Fruit fly (Drosophila melanogaster) whole organism, pupa: ENCODE data around the gene sob.
A peak's percentile ranks its signal among the peaks of the same experiment; 100 is the strongest.

Source experiments
- CG10348 ChIP-seq: fragments of 200-800 bp; sonication (Bioruptor generic); IDR thresholded peaks from 2 replicates; pipeline ENCODE4 v1.3.6; 2022; ENCODE audit warnings: missing biosample characterization, missing genetic modification characterization
- CG12605 ChIP-seq: fragments of 200-800 bp; sonication (Bioruptor generic); IDR thresholded peaks from 2 replicates; pipeline ENCODE4 v1.3.6; 2022; ENCODE audit warnings: missing biosample characterization, missing genetic modification characterization
- CG13204 ChIP-seq: fragments of 200-800 bp; sonication (Bioruptor generic); optimal IDR thresholded peaks from 2 replicates; lab custom pipeline; 2018; ENCODE audit warnings: missing biosample characterization, mild to moderate bottlenecking, missing genetic modification characterization, moderate library complexity
- CG14655 ChIP-seq: fragments of 200-800 bp; sonication (Bioruptor generic); optimal IDR thresholded peaks from 3 replicates; lab custom pipeline; 2017; ENCODE audit warnings: mild to moderate bottlenecking, missing biosample characterization, missing genetic modification reagents, missing genetic modification characterization
- CG15710 ChIP-seq: fragments of 200-800 bp; sonication (Bioruptor generic); optimal IDR thresholded peaks from 2 replicates; lab custom pipeline; 2018; ENCODE audit warnings: missing biosample characterization, mild to moderate bottlenecking, missing genetic modification characterization, moderate library complexity
- CG17806 ChIP-seq: fragments of 200-800 bp; sonication (Bioruptor generic); optimal IDR thresholded peaks from 2 replicates; lab custom pipeline; 2018; ENCODE audit warnings: missing biosample characterization, mild to moderate bottlenecking, missing genetic modification characterization, moderate library complexity
- CG32121 ChIP-seq: fragments of 200-800 bp; sonication (Bioruptor generic); IDR thresholded peaks from 2 replicates; pipeline ENCODE4 v1.3.6; 2022; ENCODE audit warnings: missing biosample characterization, missing genetic modification characterization
- CG34367 ChIP-seq: fragments of 200-800 bp; sonication (Bioruptor generic); optimal IDR thresholded peaks from 2 replicates; lab custom pipeline; 2018; ENCODE audit warnings: missing biosample characterization, mild to moderate bottlenecking, missing genetic modification characterization
- CG4496 ChIP-seq: fragments of 200-800 bp; sonication (Bioruptor generic); IDR thresholded peaks from 3 replicates; pipeline ENCODE4 v1.3.6; 2022; ENCODE audit warnings: missing biosample characterization, missing genetic modification characterization
- CG8159 ChIP-seq: fragments of 200-800 bp; sonication (Bioruptor generic); optimal IDR thresholded peaks from 3 replicates; lab custom pipeline; 2018; ENCODE audit warnings: missing biosample characterization, mild to moderate bottlenecking, missing genetic modification characterization, moderate library complexity
- CG8301 ChIP-seq: fragments of 200-800 bp; sonication (Bioruptor generic); optimal IDR thresholded peaks from 2 replicates; lab custom pipeline; 2018; ENCODE audit warnings: missing biosample characterization, mild to moderate bottlenecking, missing genetic modification characterization
- CG9948 ChIP-seq: fragments of 200-800 bp; sonication (Bioruptor generic); optimal IDR thresholded peaks from 2 replicates; lab custom pipeline; 2018; ENCODE audit warnings: missing biosample characterization, mild to moderate bottlenecking, missing genetic modification characterization, moderate library complexity
- D1 ChIP-seq: fragments of 200-800 bp; sonication (Bioruptor generic); optimal IDR thresholded peaks from 2 replicates; lab custom pipeline; 2018; ENCODE audit warnings: missing biosample characterization, mild to moderate bottlenecking, missing genetic modification characterization, moderate library complexity
- EcR ChIP-seq: fragments of 200-800 bp; sonication (Bioruptor generic); optimal IDR thresholded peaks from 3 replicates; lab custom pipeline; 2019; ENCODE audit warnings: missing biosample characterization, missing genetic modification characterization, mild to moderate bottlenecking, moderate library complexity, missing genetic modification reagents
- Ets98B ChIP-seq: fragments of 200-800 bp; sonication (Bioruptor generic); IDR thresholded peaks from 2 replicates; pipeline ENCODE4 v1.3.6; 2022; ENCODE audit warnings: missing biosample characterization, missing genetic modification characterization
- Pif1A ChIP-seq: fragments of 200-800 bp; sonication (Bioruptor generic); optimal IDR thresholded peaks from 3 replicates; lab custom pipeline; 2016; ENCODE audit warnings: missing biosample characterization, missing genetic modification characterization
- Pif1B ChIP-seq: fragments of 200-800 bp; sonication (Bioruptor generic); optimal IDR thresholded peaks from 3 replicates; lab custom pipeline; 2016; ENCODE audit warnings: missing biosample characterization, missing genetic modification characterization
- Snoo ChIP-seq: fragments of 200-800 bp; sonication (Bioruptor generic); optimal IDR thresholded peaks from 3 replicates; lab custom pipeline; 2017; ENCODE audit warnings: missing biosample characterization, mild to moderate bottlenecking, missing genetic modification characterization, inconsistent platforms
- fd96Ca ChIP-seq: fragments of 200-800 bp; sonication (Bioruptor generic); IDR thresholded peaks from 3 replicates; pipeline ENCODE4 v1.3.6; 2022; ENCODE audit warnings: missing biosample characterization, missing genetic modification characterization
- gl ChIP-seq: fragments of 200-800 bp; sonication (Bioruptor generic); optimal IDR thresholded peaks from 2 replicates; lab custom pipeline; 2018; ENCODE audit warnings: missing biosample characterization, mild to moderate bottlenecking, missing genetic modification characterization
- rn ChIP-seq: fragments of 200-800 bp; sonication (Bioruptor generic); IDR thresholded peaks from 2 replicates; pipeline ENCODE4 v1.3.6; 2022; ENCODE audit warnings: missing biosample characterization, missing genetic modification characterization

Gene sob

DNA sequence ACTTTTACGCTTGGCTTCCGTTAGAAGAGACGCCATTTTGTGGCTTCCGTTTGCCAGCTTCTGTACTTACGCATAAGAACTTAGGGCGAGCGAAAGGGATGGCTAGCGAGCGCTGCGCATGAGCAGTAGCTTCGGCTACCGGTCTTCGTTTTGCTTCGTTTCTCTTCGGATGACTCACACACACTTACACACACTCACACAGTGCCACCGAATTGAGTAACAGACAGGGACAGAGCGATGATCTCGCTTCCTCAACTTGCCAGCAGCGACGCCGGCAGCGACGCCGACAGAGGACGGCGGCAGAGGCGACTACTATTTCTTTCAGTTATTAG is 41.2 kb downstream of the sob start:
- TF ChIP-seq Ets98B (GFP tag; lab: Robert Waterston, UW) (no peak), CG8159 (tag; lab: Kevin White, UChicago) (no peak), CG8301 (tag; lab: Kevin White, UChicago) (no peak), gl (tag; lab: Kevin White, UChicago) (no peak), EcR (no peak), fd96Ca (GFP tag; lab: Robert Waterston, UW) (no peak), CG32121 (GFP tag; lab: Robert Waterston, UW) (no peak), Pif1B (no peak), CG9948 (no peak), Snoo (no peak), CG15710 (tag; lab: Kevin White, UChicago) (no peak), CG12605 (GFP tag; lab: Robert Waterston, UW) (no peak), D1 (tag; lab: Kevin White, UChicago) (no peak), rn (no peak), CG4496 (GFP tag; lab: Robert Waterston, UW) (no peak), CG17806 (no peak), CG14655 (GFP tag; lab: Kevin White, UChicago) (no peak), CG13204 (GFP tag; lab: Kevin White, UChicago) (no peak), CG34367 (tag; lab: Kevin White, UChicago) (no peak), Pif1A (GFP tag; lab: Kevin White, UChicago) (no peak)

DNA sequence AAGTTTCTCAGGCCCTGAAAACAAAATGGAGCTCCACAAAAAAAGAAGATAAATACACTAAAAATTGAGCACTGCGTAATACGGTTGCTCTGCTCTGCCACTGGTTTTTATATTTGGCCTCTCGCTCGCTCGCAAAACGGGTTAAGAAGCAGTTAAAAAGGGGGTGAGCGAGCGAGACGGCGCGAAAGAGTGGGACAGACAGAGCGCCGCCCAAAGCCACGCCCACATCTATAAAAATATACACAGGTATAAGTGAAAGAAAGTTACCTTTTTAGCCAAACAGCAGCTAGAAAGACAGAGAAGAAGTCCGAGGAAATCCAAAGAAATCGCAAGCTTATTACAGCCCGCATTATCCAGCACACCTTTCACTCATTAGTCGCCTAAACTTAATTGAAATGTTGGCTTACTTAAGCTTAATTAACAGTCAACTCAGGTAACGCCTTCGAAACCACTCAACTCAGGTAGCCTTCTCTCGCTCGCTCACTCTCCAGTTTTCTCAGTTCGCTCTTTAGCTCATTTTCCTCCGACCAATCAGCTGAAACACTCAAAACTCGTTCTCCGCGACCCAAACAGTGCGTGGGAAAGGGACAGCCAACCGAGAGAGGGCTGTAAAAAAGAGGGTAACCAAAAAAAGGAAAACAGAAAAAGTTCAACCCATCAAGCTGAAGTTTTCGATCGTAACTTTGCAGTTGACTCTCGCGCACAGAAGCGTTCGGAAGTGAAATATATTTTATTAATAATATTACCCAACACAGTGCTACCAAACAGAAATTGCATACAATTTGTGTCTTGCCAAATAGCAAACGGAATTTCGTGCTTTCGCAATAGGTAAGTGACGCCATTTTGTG is 41.8 kb downstream of the sob start, which contains the start of gene drm:
Gene drm (plus strand): TSS at position 684 of the 848 bp plus-strand sequence.
- TF ChIP-seq Pif1B, result no peak
- TF ChIP-seq CG17806, result no peak
- TF ChIP-seq EcR, result no peak
- 0 out of 2 replicates have a peak, but pooled peaks have one; percentile 29 for TF ChIP-seq rn
- TF ChIP-seq CG32121 (GFP tag; lab: Robert Waterston, UW), result no peak
- peak; percentile 9 for TF ChIP-seq CG8159 (tag; lab: Kevin White, UChicago)
- TF ChIP-seq fd96Ca (GFP tag; lab: Robert Waterston, UW), result no peak
- TF ChIP-seq CG14655 (GFP tag; lab: Kevin White, UChicago), result no peak

DNA sequence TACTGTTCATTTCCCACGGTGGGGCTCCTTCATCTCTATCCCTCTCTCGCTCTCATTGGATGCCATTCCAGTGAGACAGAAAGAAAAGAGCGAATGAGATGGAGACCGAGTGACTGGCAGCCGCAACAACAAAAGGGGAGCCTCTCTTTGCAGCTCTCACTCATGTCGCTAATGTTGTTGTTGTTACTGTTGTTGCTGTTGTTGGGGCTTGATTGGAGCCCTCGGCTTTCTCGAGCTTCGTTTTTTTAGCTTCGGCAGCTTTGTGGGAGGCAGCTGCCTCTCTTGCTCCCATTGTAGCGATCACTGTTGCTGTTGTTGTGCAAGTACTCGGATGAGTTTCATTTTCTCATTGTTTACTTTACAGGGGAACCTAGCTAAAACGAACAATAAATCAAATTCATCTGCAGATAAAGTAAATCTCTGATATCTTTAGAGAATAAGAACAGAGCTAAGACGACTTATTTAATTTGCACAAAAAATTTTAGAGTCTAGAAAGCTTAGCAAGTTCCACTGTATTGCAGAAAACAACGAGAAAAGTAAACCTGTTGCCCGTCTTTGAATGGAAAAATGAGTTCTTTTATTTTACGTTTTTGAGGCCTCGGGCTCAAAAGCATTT is 46.2 kb downstream of the sob start:
- TF ChIP-seq Pif1B, result peak; percentile 86
- peak; percentile 81 for TF ChIP-seq CG9948
- peak; percentile 82 for TF ChIP-seq CG8301 (tag; lab: Kevin White, UChicago)
- TF ChIP-seq CG10348 (GFP tag; lab: Robert Waterston, UW), result no peak
- peak; percentile 85 for TF ChIP-seq CG34367 (tag; lab: Kevin White, UChicago)
- TF ChIP-seq Snoo, result peak; percentile 90
- TF ChIP-seq rn, result peak; percentile 74
- peak; percentile 87 for TF ChIP-seq CG14655 (GFP tag; lab: Kevin White, UChicago)
- peak; percentile 89 for TF ChIP-seq fd96Ca (GFP tag; lab: Robert Waterston, UW)
- peak; percentile 90 for TF ChIP-seq Pif1A (GFP tag; lab: Kevin White, UChicago)
- peak; percentile 89 for TF ChIP-seq CG8159 (tag; lab: Kevin White, UChicago)
- TF ChIP-seq D1 (tag; lab: Kevin White, UChicago), result peak; percentile 12
- peak; percentile 80 for TF ChIP-seq CG32121 (GFP tag; lab: Robert Waterston, UW)
- TF ChIP-seq CG17806, result peak; percentile 87
- TF ChIP-seq EcR, result peak; percentile 12
- peak; percentile 48 for TF ChIP-seq CG13204 (GFP tag; lab: Kevin White, UChicago)
- peak; percentile 85 for TF ChIP-seq CG12605 (GFP tag; lab: Robert Waterston, UW)
- peak; percentile 47 for TF ChIP-seq gl (tag; lab: Kevin White, UChicago)
- TF ChIP-seq Ets98B (GFP tag; lab: Robert Waterston, UW), result peak; percentile 85
- TF ChIP-seq CG15710 (tag; lab: Kevin White, UChicago), result peak; percentile 90
- TF ChIP-seq CG4496 (GFP tag; lab: Robert Waterston, UW), result peak; percentile 93

DNA sequence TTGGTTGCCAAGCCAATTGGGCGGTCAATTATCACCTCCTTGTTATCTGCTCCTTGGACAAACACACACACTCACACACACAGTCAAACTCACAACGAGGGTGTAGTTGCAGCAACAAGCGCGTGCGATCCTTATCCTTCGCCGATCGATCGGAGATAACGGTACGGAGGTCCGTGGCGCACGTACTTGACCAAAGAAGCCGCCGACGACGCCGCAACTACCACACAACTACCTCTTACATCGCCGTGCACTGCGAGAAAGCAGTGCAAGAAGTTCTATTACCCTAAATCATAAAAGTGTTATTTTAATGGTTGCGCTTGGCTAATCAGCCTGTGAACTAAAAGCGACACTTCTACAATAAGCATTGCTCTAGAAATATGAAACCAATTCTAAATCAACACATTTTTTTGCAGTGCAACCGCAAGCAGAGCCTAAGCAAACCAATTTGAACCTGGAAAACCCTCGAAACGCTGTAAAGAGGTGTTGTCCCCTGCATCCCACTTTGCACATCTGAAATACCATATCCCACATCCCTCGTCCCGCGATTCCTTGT is 47.5 kb downstream of the sob start:
- TF ChIP-seq gl (tag; lab: Kevin White, UChicago), result no peak
- TF ChIP-seq CG8159 (tag; lab: Kevin White, UChicago), result peak; percentile 41
- no peak for TF ChIP-seq EcR
- no peak for TF ChIP-seq CG10348 (GFP tag; lab: Robert Waterston, UW)
- peak; percentile 44 for TF ChIP-seq CG14655 (GFP tag; lab: Kevin White, UChicago)
- peak; percentile 57; the same call in 2 of the 3 replicates for TF ChIP-seq CG4496 (GFP tag; lab: Robert Waterston, UW)
- TF ChIP-seq Snoo, result peak; percentile 10
- TF ChIP-seq Pif1A (GFP tag; lab: Kevin White, UChicago), result no peak
- peak; percentile 22 for TF ChIP-seq CG17806
- TF ChIP-seq CG32121 (GFP tag; lab: Robert Waterston, UW), result no peak
- TF ChIP-seq CG15710 (tag; lab: Kevin White, UChicago), result peak; percentile 21
- TF ChIP-seq fd96Ca (GFP tag; lab: Robert Waterston, UW), result peak; percentile 61; the same call in 2 of the 3 replicates
- no peak for TF ChIP-seq Ets98B (GFP tag; lab: Robert Waterston, UW)
- peak; percentile 23 for TF ChIP-seq CG34367 (tag; lab: Kevin White, UChicago)
- 0 out of 2 replicates have a peak, but pooled peaks have one; percentile 15 for TF ChIP-seq CG12605 (GFP tag; lab: Robert Waterston, UW)
- no peak for TF ChIP-seq Pif1B
- TF ChIP-seq CG9948, result peak; percentile 29
- no peak for TF ChIP-seq CG13204 (GFP tag; lab: Kevin White, UChicago)
- TF ChIP-seq rn, result no peak
- TF ChIP-seq D1 (tag; lab: Kevin White, UChicago), result no peak
- TF ChIP-seq CG8301 (tag; lab: Kevin White, UChicago), result no peak
